Fruit fly (Drosophila melanogaster) whole organism, embryonic: ENCODE data around the gene CG17637.

Source experiments
- Ada2b ChIP-seq: fragments of 200-800 bp; sonication (Bioruptor generic); IDR thresholded peaks from 2 replicates; pipeline ENCODE4 v1.3.6; 2022; ENCODE audit warnings: missing biosample characterization, missing genetic modification characterization
- Adf1 ChIP-seq: fragments of 200-800 bp; sonication (Bioruptor generic); IDR thresholded peaks from 2 replicates; pipeline ENCODE4 v1.3.6; 2022; ENCODE audit warnings: missing biosample characterization, missing genetic modification characterization
- B-H1 ChIP-seq: fragments of 200-800 bp; sonication (Bioruptor generic); IDR thresholded peaks from 3 replicates; pipeline ENCODE4 v1.3.6; 2022; ENCODE audit warnings: missing biosample characterization, missing genetic modification characterization
- B-H2 ChIP-seq: fragments of 200-800 bp; sonication (Bioruptor generic); optimal IDR thresholded peaks from 2 replicates; lab custom pipeline; 2018; ENCODE audit warnings: missing biosample characterization, mild to moderate bottlenecking, missing genetic modification characterization
- CG10147 ChIP-seq: fragments of 200-800 bp; sonication (Bioruptor generic); optimal IDR thresholded peaks from 2 replicates; lab custom pipeline; 2019; ENCODE audit warnings: missing biosample characterization, mild to moderate bottlenecking, missing genetic modification characterization, moderate library complexity
- CG10274 ChIP-seq: fragments of 200-800 bp; sonication (Bioruptor generic); optimal IDR thresholded peaks from 3 replicates; lab custom pipeline; 2017; ENCODE audit warnings: missing biosample characterization, mild to moderate bottlenecking, missing genetic modification characterization
- CG10979 ChIP-seq: fragments of 200-800 bp; sonication (Bioruptor generic); optimal IDR thresholded peaks from 2 replicates; lab custom pipeline; 2018; ENCODE audit warnings: missing biosample characterization, mild to moderate bottlenecking, missing genetic modification characterization, moderate library complexity
- CG11085 ChIP-seq: fragments of 200-800 bp; sonication (Bioruptor generic); IDR thresholded peaks from 2 replicates; pipeline ENCODE4 v1.3.6; 2022; ENCODE audit warnings: missing biosample characterization, missing genetic modification characterization
- CG11560 ChIP-seq: fragments of 200-800 bp; sonication (Bioruptor generic); IDR thresholded peaks from 3 replicates; pipeline ENCODE4 v1.3.6; 2022; ENCODE audit warnings: missing biosample characterization, missing genetic modification characterization
- CG12071 ChIP-seq: fragments of 200-800 bp; sonication (Bioruptor generic); optimal IDR thresholded peaks from 3 replicates; lab custom pipeline; 2018; ENCODE audit warnings: missing biosample characterization, mild to moderate bottlenecking, missing genetic modification characterization
- CG12104 ChIP-seq: fragments of 200-800 bp; sonication (Bioruptor generic); optimal IDR thresholded peaks from 3 replicates; lab custom pipeline; 2016; ENCODE audit warnings: missing biosample characterization, missing genetic modification characterization
- CG1233 ChIP-seq: fragments of 200-800 bp; sonication (Bioruptor generic); optimal IDR thresholded peaks from 4 replicates; lab custom pipeline; 2018; ENCODE audit warnings: missing biosample characterization, mild to moderate bottlenecking, missing genetic modification characterization
- CG13123 ChIP-seq: fragments of 200-800 bp; sonication (Bioruptor generic); optimal IDR thresholded peaks from 2 replicates; lab custom pipeline; 2016; ENCODE audit warnings: missing biosample characterization, missing genetic modification characterization
- CG13287 ChIP-seq: fragments of 200-800 bp; sonication (Bioruptor generic); IDR thresholded peaks from 2 replicates; pipeline ENCODE4 v1.3.6; 2022; ENCODE audit warnings: missing biosample characterization, missing genetic modification characterization; ENCODE audit not compliant: partially characterized antibody
- CG13296 ChIP-seq: fragments of 200-800 bp; sonication (Bioruptor generic); optimal IDR thresholded peaks from 3 replicates; lab custom pipeline; 2018; ENCODE audit warnings: missing biosample characterization, mild to moderate bottlenecking, missing genetic modification characterization
- CG15696 ChIP-seq: fragments of 200-800 bp; sonication (Bioruptor generic); optimal IDR thresholded peaks from 2 replicates; lab custom pipeline; 2019; ENCODE audit warnings: missing biosample characterization, mild to moderate bottlenecking, missing genetic modification characterization, moderate library complexity
- CG2120 ChIP-seq: fragments of 200-800 bp; sonication (Bioruptor generic); optimal IDR thresholded peaks from 3 replicates; lab custom pipeline; 2016; ENCODE audit warnings: missing biosample characterization, missing genetic modification characterization
- CG2712 ChIP-seq: fragments of 200-800 bp; optimal IDR thresholded peaks from 3 replicates; lab custom pipeline; 2019; ENCODE audit warnings: missing biosample characterization, mild to moderate bottlenecking, missing genetic modification characterization, moderate library complexity
- CG31224 ChIP-seq: fragments of 200-800 bp; sonication (Bioruptor generic); IDR thresholded peaks from 2 replicates; pipeline ENCODE4 v1.3.6; 2022; ENCODE audit warnings: missing biosample characterization, missing genetic modification characterization
- CG34224 ChIP-seq: fragments of 200-800 bp; sonication (Bioruptor generic); IDR thresholded peaks from 3 replicates; pipeline ENCODE4 v1.3.6; 2022; ENCODE audit warnings: missing biosample characterization, missing genetic modification characterization; ENCODE audit not compliant: partially characterized antibody
- CG42726 ChIP-seq: fragments of 200-800 bp; sonication (Bioruptor generic); IDR thresholded peaks from 2 replicates; pipeline ENCODE4 v1.3.6; 2022; ENCODE audit warnings: missing biosample characterization, missing genetic modification characterization; ENCODE audit not compliant: partially characterized antibody
- CG4360 ChIP-seq: fragments of 200-800 bp; sonication (Bioruptor generic); IDR thresholded peaks from 2 replicates; pipeline ENCODE4 v1.3.6; 2022; ENCODE audit warnings: missing biosample characterization, missing genetic modification characterization
- CG4404 ChIP-seq: fragments of 200-800 bp; sonication (Bioruptor generic); IDR thresholded peaks from 2 replicates; pipeline ENCODE4 v1.3.6; 2022; ENCODE audit warnings: missing biosample characterization, missing genetic modification characterization
- CG5953 ChIP-seq: fragments of 200-800 bp; sonication (Bioruptor generic); IDR thresholded peaks from 2 replicates; pipeline ENCODE4 v1.3.6; 2022; ENCODE audit warnings: missing biosample characterization, missing genetic modification characterization
- CG6689 ChIP-seq: fragments of 200-800 bp; sonication (Bioruptor generic); IDR thresholded peaks from 2 replicates; pipeline ENCODE4 v1.3.6; 2022; ENCODE audit warnings: missing biosample characterization, missing genetic modification characterization
- CG7556 ChIP-seq: fragments of 200-800 bp; sonication (Bioruptor generic); optimal IDR thresholded peaks from 2 replicates; lab custom pipeline; 2017; ENCODE audit warnings: missing biosample characterization, mild to moderate bottlenecking, missing genetic modification characterization
- CG8089 ChIP-seq: fragments of 200-800 bp; sonication (Bioruptor generic); optimal IDR thresholded peaks from 3 replicates; lab custom pipeline; 2016; ENCODE audit warnings: missing biosample characterization, missing genetic modification characterization
- CG8924 ChIP-seq: fragments of 200-800 bp; optimal IDR thresholded peaks from 3 replicates; lab custom pipeline; 2019; ENCODE audit warnings: missing biosample characterization, mild to moderate bottlenecking, missing genetic modification characterization, moderate library complexity
- Dip3 ChIP-seq: fragments of 200-800 bp; sonication (Bioruptor generic); optimal IDR thresholded peaks from 3 replicates; lab custom pipeline; 2016; ENCODE audit warnings: missing biosample characterization, missing genetic modification characterization
- ERR ChIP-seq: fragments of 200-800 bp; sonication (Bioruptor generic); optimal IDR thresholded peaks from 2 replicates; lab custom pipeline; 2016; ENCODE audit warnings: missing biosample characterization, missing genetic modification characterization
- Gsc ChIP-seq: fragments of 200-800 bp; sonication (Bioruptor generic); IDR thresholded peaks from 2 replicates; pipeline ENCODE4 v1.3.6; 2022; ENCODE audit warnings: missing biosample characterization, missing genetic modification characterization
- Hsf ChIP-seq: fragments of 200-800 bp; sonication (Bioruptor generic); optimal IDR thresholded peaks from 3 replicates; lab custom pipeline; 2016; ENCODE audit warnings: missing biosample characterization, missing genetic modification characterization
- Med ChIP-seq: fragments of 200-800 bp; sonication (Bioruptor generic); peaks from one replicate; lab custom pipeline; 2016; ENCODE audit warnings: missing biosample characterization, missing genetic modification characterization, mild to moderate bottlenecking, inconsistent platforms, moderate library complexity
- NK7.1 ChIP-seq: fragments of 200-800 bp; sonication (Bioruptor generic); optimal IDR thresholded peaks from 3 replicates; lab custom pipeline; 2016; ENCODE audit warnings: missing biosample characterization, missing genetic modification characterization
- Neu2 ChIP-seq: fragments of 200-800 bp; sonication (Bioruptor generic); optimal IDR thresholded peaks from 3 replicates; lab custom pipeline; 2016; ENCODE audit warnings: missing biosample characterization, missing genetic modification characterization, borderline replicate concordance
- Ptx1 ChIP-seq: fragments of 200-800 bp; sonication (Bioruptor generic); IDR thresholded peaks from 2 replicates; pipeline ENCODE4 v1.3.6; 2022; ENCODE audit warnings: missing biosample characterization, missing genetic modification characterization
- Vsx1 ChIP-seq: fragments of 200-800 bp; sonication (Bioruptor generic); optimal IDR thresholded peaks from 2 replicates; lab custom pipeline; 2017; ENCODE audit warnings: missing biosample characterization, mild to moderate bottlenecking, missing genetic modification characterization, missing genetic modification reagents
- aop ChIP-seq: fragments of 200-800 bp; sonication (Bioruptor generic); IDR thresholded peaks from 2 replicates; pipeline ENCODE4 v1.3.6; 2022; ENCODE audit warnings: missing biosample characterization, missing genetic modification characterization
- ara ChIP-seq: fragments of 200-800 bp; sonication (Bioruptor generic); IDR thresholded peaks from 2 replicates; pipeline ENCODE4 v1.3.6; 2022; ENCODE audit warnings: missing biosample characterization, missing genetic modification characterization
- az2 ChIP-seq: fragments of 200-800 bp; sonication (Bioruptor generic); optimal IDR thresholded peaks from 3 replicates; lab custom pipeline; 2016; ENCODE audit warnings: missing biosample characterization, missing genetic modification characterization
- bsh ChIP-seq, 2 experiments: fragments of 200-800 bp; sonication (Bioruptor generic); optimal IDR thresholded peaks; 2 replicates each; lab custom pipeline; 2017 to 2018; ENCODE audit warnings: mild to moderate bottlenecking in 2 of 2, missing biosample characterization in 2 of 2, missing genetic modification characterization in 2 of 2, moderate library complexity in 1 of 2
- chif ChIP-seq, 2 experiments: fragments of 200-800 bp; sonication (Bioruptor generic); optimal IDR thresholded peaks; 3 replicates each; lab custom pipeline; 2016; ENCODE audit warnings: missing biosample characterization in 2 of 2, missing genetic modification characterization in 2 of 2
- croc ChIP-seq: fragments of 200-800 bp; sonication (Bioruptor generic); conservative IDR thresholded peaks from 3 replicates; pipeline ENCODE4 v1.3.6; 2022; ENCODE audit warnings: missing biosample characterization, missing genetic modification characterization
- dati ChIP-seq: fragments of 200-800 bp; sonication (Bioruptor generic); IDR thresholded peaks from 2 replicates; pipeline ENCODE4 v1.3.6; 2022; ENCODE audit warnings: missing biosample characterization, missing genetic modification characterization
- dimm ChIP-seq: fragments of 200-800 bp; sonication (Bioruptor generic); IDR thresholded peaks from 2 replicates; pipeline ENCODE4 v1.3.6; 2022; ENCODE audit warnings: missing biosample characterization, missing genetic modification characterization
- dysf ChIP-seq: fragments of 200-800 bp; sonication (Bioruptor generic); IDR thresholded peaks from 3 replicates; pipeline ENCODE4 v1.3.6; 2022; ENCODE audit warnings: missing biosample characterization, missing genetic modification characterization
- mirr ChIP-seq: fragments of 200-800 bp; sonication (Bioruptor generic); optimal IDR thresholded peaks from 3 replicates; lab custom pipeline; 2018; ENCODE audit warnings: missing biosample characterization, mild to moderate bottlenecking, missing genetic modification characterization
- repo ChIP-seq: fragments of 200-800 bp; sonication (Bioruptor generic); optimal IDR thresholded peaks from 2 replicates; lab custom pipeline; 2016; ENCODE audit warnings: missing biosample characterization, missing genetic modification characterization
- twi ChIP-seq: fragments of 200-800 bp; optimal IDR thresholded peaks from 2 replicates; lab custom pipeline; 2019; ENCODE audit warnings: missing biosample characterization, mild to moderate bottlenecking, missing genetic modification characterization, moderate library complexity
- z ChIP-seq: fragments of 200-800 bp; sonication (Bioruptor generic); IDR thresholded peaks from 3 replicates; pipeline ENCODE4 v1.3.6; 2022; ENCODE audit warnings: missing biosample characterization, missing genetic modification characterization

CG17637 gene

dm6 chr3L:20471499-20472313 is 32.3 kb upstream of the CG17637 start (continued):
- peak; percentile 69 for TF ChIP-seq CG1233 (GFP tag; lab: Kevin White, UChicago)
- TF ChIP-seq CG12104 (GFP tag; lab: Kevin White, UChicago): no peak
- no peak for TF ChIP-seq Gsc
- TF ChIP-seq repo (GFP tag; lab: Kevin White, UChicago): peak; percentile 23
- no peak for TF ChIP-seq Dip3 (GFP tag; lab: Kevin White, UChicago)
- TF ChIP-seq CG13123 (GFP tag; lab: Kevin White, UChicago): peak; percentile 65
- TF ChIP-seq croc (GFP tag; lab: Robert Waterston, UW): no peak
- peak; percentile 23 for TF ChIP-seq NK7.1 (GFP tag; lab: Kevin White, UChicago)
- TF ChIP-seq aop: no peak
- no peak for TF ChIP-seq CG11085 (GFP tag; lab: Robert Waterston, UW)
- no peak for TF ChIP-seq Neu2 (GFP tag; lab: Kevin White, UChicago)
- no peak for TF ChIP-seq z (GFP tag; lab: Robert Waterston, UW)
- no peak for TF ChIP-seq Adf1 (GFP tag; lab: Robert Waterston, UW)
- TF ChIP-seq mirr (GFP tag; lab: Kevin White, UChicago): peak; percentile 66
- TF ChIP-seq CG34224 (GFP tag; lab: Robert Waterston, UW): no peak
- TF ChIP-seq CG5953 (GFP tag; lab: Robert Waterston, UW): peak; percentile 47; the same call in 1 of the 2 replicates
- TF ChIP-seq Ptx1 (GFP tag; lab: Robert Waterston, UW): peak; percentile 35; the same call in 1 of the 2 replicates
- TF ChIP-seq dati (GFP tag; lab: Robert Waterston, UW): no peak
- TF ChIP-seq CG42726 (GFP tag; lab: Robert Waterston, UW): no peak
- TF ChIP-seq bsh (GFP tag; optimal IDR thresholded peaks at IDR 0.05; lab: Kevin White, UChicago): peak in 1 of 2 experiments; percentile 58
- TF ChIP-seq B-H1 (GFP tag; lab: Robert Waterston, UW): no peak
- peak; percentile 28 for TF ChIP-seq CG2712 (tag; lab: Kevin White, UChicago)
- TF ChIP-seq dimm (GFP tag; lab: Robert Waterston, UW): no peak
- TF ChIP-seq ara: peak; percentile 31; the same call in 1 of the 2 replicates
- TF ChIP-seq CG10979 (tag; lab: Kevin White, UChicago): peak; percentile 12
- no peak for TF ChIP-seq Ada2b
- peak; percentile 35 for TF ChIP-seq B-H2 (GFP tag; lab: Kevin White, UChicago)
- no peak for TF ChIP-seq dysf (GFP tag; lab: Robert Waterston, UW)
- TF ChIP-seq CG8089 (GFP tag; lab: Kevin White, UChicago): peak; percentile 83
- peak; percentile 38 for TF ChIP-seq Vsx1 (GFP tag; lab: Kevin White, UChicago)
- peak; percentile 57 for TF ChIP-seq CG13296 (GFP tag; lab: Kevin White, UChicago)
- TF ChIP-seq CG8924: peak; percentile 41
- no peak for TF ChIP-seq CG13287 (GFP tag; lab: Robert Waterston, UW)
- TF ChIP-seq ERR: peak; percentile 50
- peak; percentile 45 to 70 for TF ChIP-seq chif (GFP tag; optimal IDR thresholded peaks at IDR 0.05; lab: Kevin White, UChicago)
- TF ChIP-seq CG31224 (GFP tag; lab: Robert Waterston, UW): no peak
- no peak for TF ChIP-seq twi (tag; lab: Kevin White, UChicago)
- no peak for TF ChIP-seq CG10147 (GFP tag; lab: Kevin White, UChicago)
- TF ChIP-seq CG6689: no peak
- TF ChIP-seq CG7556: peak; percentile 44
- TF ChIP-seq Med: peak; percentile 96
- peak; percentile 87 for TF ChIP-seq CG12071 (GFP tag; lab: Kevin White, UChicago)
- peak; percentile 21; the same call in 1 of the 2 replicates for TF ChIP-seq CG4360 (GFP tag; lab: Robert Waterston, UW)
- TF ChIP-seq az2 (GFP tag; lab: Kevin White, UChicago): no peak
- no peak for TF ChIP-seq CG11560
- peak; percentile 71 for TF ChIP-seq CG15696 (tag; lab: Kevin White, UChicago)
- peak; percentile 49 for TF ChIP-seq Hsf (GFP tag; lab: Kevin White, UChicago)
- TF ChIP-seq CG4404: no peak
- no peak for TF ChIP-seq CG10274 (GFP tag; lab: Kevin White, UChicago)
- peak; percentile 31 for TF ChIP-seq CG2120 (GFP tag; lab: Kevin White, UChicago)
